Comparison of ENCODE assay signal across 2 fruit fly cellular contexts in genomic region chr3R:25902343-25902742, dm6.
TF ChIP-seq lines count a peak whose summit lies in the region.

TSS of gene CG31089 (plus strand) at chr3R:25902643.

- TF ChIP-seq CTCF in whole organism, embryonic (GFP tag; optimal IDR thresholded peaks at IDR 0.05; lab: Kevin White, UChicago) = no peak

TF ChIP-seq in whole organism, adult, 20 proteins besides CTCF, POLR2A, EP300 and RAD21:
- TF ChIP-seq tj (GFP tag; optimal IDR thresholded peaks at IDR 0.05; lab: Kevin White, UChicago) (no peak), toe (GFP tag; optimal IDR thresholded peaks at IDR 0.05; lab: Kevin White, UChicago) (no peak), kay (GFP tag; lab: Kevin White, UChicago; ENCODE audit: borderline replicate concordance) (peak; percentile 21), Crg-1 (GFP tag; optimal IDR thresholded peaks at IDR 0.05; lab: Kevin White, UChicago) (no peak), cnc (optimal IDR thresholded peaks at IDR 0.05; lab: Kevin White, UChicago) (no peak)

TF ChIP-seq in whole organism, embryonic, 481 proteins besides CTCF, POLR2A, EP300 and RAD21:
- no peak for TF ChIP-seq esg (GFP tag; conservative IDR thresholded peaks at IDR 0.05; lab: Robert Waterston, UW)
- TF ChIP-seq sug (tag; optimal IDR thresholded peaks at IDR 0.05; lab: Kevin White, UChicago) = peak; percentile 56

Comparison
In these comparisons a context has a peak if more than half of its experiments do, and no peak if none do; other contexts are left out.
1. Of the 1 proteins assayed by ChIP-seq in both whole organism, embryonic and whole organism, adult: peak only in whole organism, embryonic: none; only in whole organism, adult: kay; in both: none; in neither: 0.